Fruit fly (Drosophila melanogaster): ENCODE measurements around the gene CG3552.

Gene CG3552

DNA sequence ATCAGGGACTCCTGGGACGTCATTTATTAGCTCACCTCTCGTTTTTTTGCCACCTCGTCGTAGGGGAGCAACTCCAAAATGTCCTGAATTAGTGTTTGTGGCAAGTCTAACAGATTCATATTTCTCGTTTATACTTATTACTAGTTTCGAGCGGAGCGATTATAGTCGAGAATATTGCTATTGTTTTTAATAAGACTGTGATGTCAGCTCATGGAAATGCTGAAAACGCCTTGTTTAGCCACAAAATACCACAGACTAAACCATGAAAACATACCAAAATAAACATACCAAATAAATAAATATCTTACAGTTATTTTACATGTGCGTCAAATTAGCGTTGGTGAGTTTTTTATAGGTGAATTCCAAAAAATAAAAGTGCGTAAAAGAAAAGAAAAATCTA, 31.5 kb downstream of the CG3552 start, which contains the start of gene pall (continued):
- TF ChIP-seq dysf (GFP tag; IDR thresholded peaks at IDR 0.05) = no peak
- no peak for TF ChIP-seq zfh1 (GFP tag; IDR thresholded peaks at IDR 0.05)
- TF ChIP-seq Poxn (GFP tag; IDR thresholded peaks at IDR 0.05) = no peak
- no peak for TF ChIP-seq CG13123 (GFP tag; optimal IDR thresholded peaks at IDR 0.05)
- no peak for TF ChIP-seq H2.0 (GFP tag; IDR thresholded peaks at IDR 0.05)
- no peak for TF ChIP-seq repo (GFP tag; optimal IDR thresholded peaks at IDR 0.05)
- no peak for TF ChIP-seq chm (GFP tag; IDR thresholded peaks at IDR 0.05)
- no peak for TF ChIP-seq Blimp-1 (GFP tag; optimal IDR thresholded peaks at IDR 0.05)
- 0 out of 3 replicates have a peak, but pooled peaks have one; percentile 16 for TF ChIP-seq CG16813 (GFP tag; IDR thresholded peaks at IDR 0.05; ENCODE audit: partially characterized antibody)
- TF ChIP-seq Med (GFP tag) = peak; percentile 68
- no peak for TF ChIP-seq CG2120 (GFP tag; optimal IDR thresholded peaks at IDR 0.05)
- TF ChIP-seq Drgx (GFP tag; IDR thresholded peaks at IDR 0.05) = no peak
- peak; percentile 33; the same call in 1 of the 2 replicates for TF ChIP-seq hbn (GFP tag; IDR thresholded peaks at IDR 0.05; ENCODE audit: partially characterized antibody)
- TF ChIP-seq CG7556 (GFP tag; optimal IDR thresholded peaks at IDR 0.05) = no peak
- no peak for TF ChIP-seq odd (GFP tag; optimal IDR thresholded peaks at IDR 0.05)
- TF ChIP-seq CG10462 (GFP tag; optimal IDR thresholded peaks at IDR 0.05) = no peak
- TF ChIP-seq Rfx (GFP tag; IDR thresholded peaks at IDR 0.05) = no peak
- TF ChIP-seq CG18619 (GFP tag; optimal IDR thresholded peaks at IDR 0.05) = no peak
- TF ChIP-seq CG4617 (GFP tag; optimal IDR thresholded peaks at IDR 0.05; ENCODE audit: borderline replicate concordance) = peak; percentile 77
- TF ChIP-seq Dp (GFP tag; optimal IDR thresholded peaks at IDR 0.05) = peak; percentile 55
- no peak for TF ChIP-seq Dek (tag; optimal IDR thresholded peaks at IDR 0.05)
- TF ChIP-seq CG17829 (tag; optimal IDR thresholded peaks at IDR 0.05) = peak; percentile 37
- TF ChIP-seq HmgZ (tag; optimal IDR thresholded peaks at IDR 0.05) = no peak
- TF ChIP-seq org-1 (GFP tag; optimal IDR thresholded peaks at IDR 0.05) = no peak
- TF ChIP-seq CG12659 (GFP tag; optimal IDR thresholded peaks at IDR 0.05) = peak; percentile 64
- no peak for TF ChIP-seq danr (GFP tag; IDR thresholded peaks at IDR 0.05)
- peak; percentile 43; the same call in 2 of the 4 replicates for TF ChIP-seq Dll (GFP tag; IDR thresholded peaks at IDR 0.05; ENCODE audit: partially characterized antibody)
- peak; percentile 32 for TF ChIP-seq CG14710 (tag; optimal IDR thresholded peaks at IDR 0.05)
- no peak for TF ChIP-seq Dip2 (GFP tag; IDR thresholded peaks at IDR 0.05)
- no peak for TF ChIP-seq abd-A (tag; optimal IDR thresholded peaks at IDR 0.05)
- TF ChIP-seq crp (GFP tag; optimal IDR thresholded peaks at IDR 0.05) = no peak
- no peak for TF ChIP-seq CG31441 (GFP tag; IDR thresholded peaks at IDR 0.05)
- peak; percentile 63 for TF ChIP-seq YL-1 (GFP tag; optimal IDR thresholded peaks at IDR 0.05)
- TF ChIP-seq exex (tag; optimal IDR thresholded peaks at IDR 0.05) = peak; percentile 2
- TF ChIP-seq vfl (GFP tag; optimal IDR thresholded peaks at IDR 0.05) = no peak
- TF ChIP-seq unc-4 (GFP tag; IDR thresholded peaks at IDR 0.05; ENCODE audit: partially characterized antibody) = peak; percentile 43; the same call in 1 of the 2 replicates
- TF ChIP-seq Doc3 (GFP tag; IDR thresholded peaks at IDR 0.05; ENCODE audit: partially characterized antibody) = no peak
- TF ChIP-seq Bdp1 (GFP tag; optimal IDR thresholded peaks at IDR 0.05) = no peak
- peak; percentile 54; the same call in 1 of the 2 replicates for TF ChIP-seq CG13287 (GFP tag; IDR thresholded peaks at IDR 0.05; ENCODE audit: partially characterized antibody)
- no peak for TF ChIP-seq CG7745 (tag; optimal IDR thresholded peaks at IDR 0.05)
- no peak for TF ChIP-seq CG11093 (GFP tag; IDR thresholded peaks at IDR 0.05)
- TF ChIP-seq grau (tag; optimal IDR thresholded peaks at IDR 0.05) = no peak
- peak; percentile 12; the same call in 1 of the 3 replicates for TF ChIP-seq row (GFP tag; IDR thresholded peaks at IDR 0.05)
- TF ChIP-seq CG15514 (GFP tag; optimal IDR thresholded peaks at IDR 0.05) = no peak
- no peak for TF ChIP-seq CG11085 (GFP tag; IDR thresholded peaks at IDR 0.05)
- TF ChIP-seq ken (GFP tag; IDR thresholded peaks at IDR 0.05) = no peak
- TF ChIP-seq Mad (GFP tag; optimal IDR thresholded peaks at IDR 0.05) = no peak
- TF ChIP-seq zen2 (GFP tag; IDR thresholded peaks at IDR 0.05; ENCODE audit: partially characterized antibody) = no peak
- no peak for TF ChIP-seq Ets65A (GFP tag)
- no peak for TF ChIP-seq zf30C (GFP tag; optimal IDR thresholded peaks at IDR 0.05)
- TF ChIP-seq E2f1 (GFP tag; IDR thresholded peaks at IDR 0.05) = no peak

Measured in whole organism, embryonic.